Worm (Caenorhabditis elegans): ENCODE data around the gene sri-26.
A peak's percentile ranks its signal among the peaks of the same experiment; 100 is the strongest.
"Not testable (repeated sequence)": the region's sequence is repeated elsewhere in the genome, so short reads cannot be mapped to it uniquely, and the experiment has no call there.

The sri-26 gene

DNA sequence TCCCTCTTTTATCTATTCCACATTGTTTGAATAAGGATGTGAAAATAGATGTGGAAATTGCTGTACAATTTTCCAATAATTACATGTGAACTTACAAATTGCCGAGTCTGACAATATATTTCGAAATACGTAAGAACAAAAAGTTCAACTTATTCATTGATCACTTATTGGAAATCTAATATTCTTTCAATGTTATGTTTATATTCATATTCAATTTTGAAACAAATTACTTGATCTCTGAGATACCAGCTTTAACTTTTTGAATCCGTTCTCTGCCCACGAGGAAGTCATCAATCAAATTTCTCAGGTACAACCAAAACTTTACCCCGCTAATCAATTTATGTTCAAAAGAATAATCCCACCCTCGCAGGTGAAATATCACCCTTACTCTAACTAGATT lies at the start of gene sri-26:
Gene sri-26, plus strand, starts transcription at position 301 of the 400 bp plus-strand sequence.
- not testable (repeated sequence) for TF ChIP-seq unc-39, nhr-237, nhr-25 (tag; optimal IDR thresholded peaks at IDR 0.05)

DNA sequence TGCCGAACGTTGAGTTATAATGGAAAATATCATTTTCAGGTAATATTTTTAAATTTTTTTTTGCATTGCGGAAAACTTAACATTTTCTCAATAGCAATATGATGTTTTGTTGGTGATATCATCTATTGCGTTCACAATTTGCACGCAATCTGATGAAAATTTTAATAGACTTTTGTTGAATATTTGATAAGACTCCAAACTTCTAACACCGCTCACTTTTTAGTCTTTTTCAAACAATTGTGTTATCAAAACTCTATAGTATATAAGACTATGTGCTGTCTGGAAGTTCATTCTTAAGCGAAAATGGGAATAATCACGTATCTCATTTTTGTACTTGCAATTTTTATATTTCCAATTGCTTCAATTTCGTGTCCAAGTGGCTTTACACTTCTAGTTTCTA lies 39.8 kb upstream of the sri-26 start, which contains the start of gene clec-47:
Gene clec-47, plus strand, starts transcription at position 301 of the 400 bp plus-strand sequence.
- no peak for TF ChIP-seq sea-2 (GFP tag; optimal IDR thresholded peaks at IDR 0.05)
- TF ChIP-seq elt-2 (tag; optimal IDR thresholded peaks at IDR 0.05) = peak; percentile 3

DNA sequence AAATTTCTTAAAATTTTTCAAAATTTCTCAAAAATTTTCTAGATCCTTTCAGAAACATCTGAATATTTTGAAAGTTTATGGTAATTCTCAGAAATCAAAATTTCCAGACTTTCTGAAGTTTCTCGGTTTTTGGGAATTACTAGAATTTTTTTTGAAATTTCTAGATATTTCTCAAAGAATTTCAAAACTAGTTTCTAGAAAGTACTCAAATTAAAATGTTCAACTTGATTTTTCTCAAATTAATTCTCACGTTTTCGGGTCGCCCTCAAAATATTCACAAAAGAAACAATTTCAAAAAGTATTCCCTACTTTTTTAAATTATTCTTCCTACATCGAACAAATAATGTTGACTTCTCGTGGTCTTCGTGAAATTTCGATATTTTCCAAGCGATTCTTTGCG lies 35.5 kb upstream of the sri-26 start, which contains the start of gene T09F5.10:
Gene T09F5.10, plus strand, starts transcription at position 301 of the 400 bp plus-strand sequence.
- TF ChIP-seq ztf-4 (tag; optimal IDR thresholded peaks at IDR 0.05) (no peak), jun-1 (tag; optimal IDR thresholded peaks at IDR 0.05) (no peak), elt-3 (tag; optimal IDR thresholded peaks at IDR 0.05) (no peak), unc-39 (tag; optimal IDR thresholded peaks at IDR 0.05) (no peak), tbx-2 (tag; optimal IDR thresholded peaks at IDR 0.05) (no peak), fkh-2 (tag; optimal IDR thresholded peaks at IDR 0.05) (no peak), mdl-1 (tag; optimal IDR thresholded peaks at IDR 0.05) (no peak), ceh-16 (tag; optimal IDR thresholded peaks at IDR 0.05) (no peak), pqm-1 (tag; optimal IDR thresholded peaks at IDR 0.05) (no peak), egl-5 (tag; optimal IDR thresholded peaks at IDR 0.05) (no peak), nhr-77 (tag; optimal IDR thresholded peaks at IDR 0.05) (no peak), lin-15B (tag; optimal IDR thresholded peaks at IDR 0.05) (no peak), nhr-67 (tag; optimal IDR thresholded peaks at IDR 0.05) (no peak), lsy-12 (tag; optimal IDR thresholded peaks at IDR 0.05) (no peak), nhr-11 (tag; optimal IDR thresholded peaks at IDR 0.05) (no peak), hmg-11 (tag; optimal IDR thresholded peaks at IDR 0.05) (no peak), ama-1 (optimal IDR thresholded peaks at IDR 0.05) (no peak)

DNA sequence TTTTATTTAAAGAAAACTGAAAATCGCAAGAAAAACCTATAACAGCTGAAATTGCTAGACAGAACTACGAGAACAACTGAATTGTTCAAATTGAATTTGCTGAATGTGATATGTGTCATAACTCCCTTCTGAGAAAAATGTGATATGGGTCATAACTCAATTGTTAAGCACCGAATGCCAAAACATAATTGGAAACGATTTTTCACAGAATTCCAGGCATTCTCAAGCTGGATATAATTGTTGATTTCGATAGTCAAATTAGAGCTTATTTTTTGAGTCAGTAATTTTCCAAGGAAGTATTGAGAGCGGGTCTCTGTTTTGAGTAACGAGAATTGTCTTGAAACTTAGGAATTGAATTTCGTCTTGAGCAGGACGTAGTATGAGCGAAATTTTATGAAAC lies 33.4 kb upstream of the sri-26 start:
- TF ChIP-seq nhr-11 (tag; optimal IDR thresholded peaks at IDR 0.05) (peak; percentile 5), ztf-4 (tag; optimal IDR thresholded peaks at IDR 0.05) (no peak)

DNA sequence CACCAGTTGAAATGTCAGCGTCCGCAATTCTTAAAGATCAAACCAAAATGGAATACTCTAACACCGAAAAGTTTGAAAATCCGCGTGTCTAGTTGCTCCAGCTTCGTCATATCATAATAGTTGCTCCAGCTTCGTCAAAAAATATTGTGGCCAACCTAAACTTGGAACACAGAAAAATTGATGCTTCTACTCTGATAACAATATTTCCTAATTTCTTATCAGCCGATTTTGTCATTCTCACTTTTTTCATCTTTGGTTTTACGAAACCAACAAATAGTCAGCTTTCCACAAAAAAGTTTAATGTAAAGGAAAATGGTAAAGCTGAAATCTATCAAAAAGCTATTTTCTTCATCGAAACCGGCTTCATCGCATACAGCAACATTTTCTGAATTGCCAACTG lies 32.9 kb upstream of the sri-26 start, which contains the start of gene fbxa-84:
Gene fbxa-84, plus strand, starts transcription at position 34 of the 400 bp plus-strand sequence.
- TF ChIP-seq elt-2 (tag; optimal IDR thresholded peaks at IDR 0.05) = peak; percentile 54
- no peak for TF ChIP-seq sea-2 (GFP tag; optimal IDR thresholded peaks at IDR 0.05)

DNA sequence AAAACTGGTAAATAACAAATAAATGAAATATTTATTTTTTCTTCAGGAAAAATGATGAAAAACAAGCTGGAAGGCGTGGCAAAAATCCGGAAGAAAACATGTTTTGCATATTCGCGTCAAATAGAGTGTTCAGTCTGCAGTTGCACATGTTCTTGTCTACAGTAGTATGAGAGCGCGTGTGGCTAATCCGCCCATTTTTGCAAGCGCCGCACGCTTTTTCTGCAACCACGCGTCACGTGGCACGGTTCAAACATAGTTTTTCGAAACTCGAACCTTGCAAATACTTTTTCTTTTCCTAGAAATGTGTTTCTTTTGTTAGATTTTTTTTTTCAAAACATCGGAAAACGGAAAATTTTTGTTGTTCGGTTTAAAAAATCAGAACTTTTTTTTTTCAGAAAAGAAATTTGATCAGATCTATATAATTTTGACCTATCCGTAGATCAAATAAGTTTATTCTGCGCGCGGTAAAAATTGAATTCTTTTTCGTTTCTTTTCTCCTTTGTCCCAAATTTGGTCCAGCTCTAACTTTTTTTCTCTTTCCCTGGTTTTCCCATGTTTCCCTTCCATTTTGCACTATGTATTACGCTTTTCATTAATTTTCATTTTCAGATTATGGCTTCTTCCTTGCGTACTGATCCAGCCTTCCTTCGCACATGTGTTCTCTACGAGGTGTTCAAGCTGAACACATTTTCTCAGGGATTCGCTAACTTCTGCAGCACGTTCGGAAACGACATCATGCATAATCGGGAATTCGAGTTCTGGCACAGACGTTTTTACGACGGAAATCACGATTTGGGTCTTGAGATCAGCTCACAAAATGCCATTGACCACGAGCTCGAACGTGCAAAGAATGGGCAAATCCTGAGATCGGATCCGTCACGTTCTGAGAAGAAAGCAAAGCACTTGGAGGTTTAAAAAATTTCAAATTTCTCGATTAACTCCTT lies 30.9 kb upstream of the sri-26 start, which contains the start of gene Y75B12B.1:
Gene Y75B12B.1, plus strand, starts transcription at position 603 of the 944 bp plus-strand sequence.
- TF ChIP-seq ceh-28 (tag; optimal IDR thresholded peaks at IDR 0.05) (no peak), daf-12 (tag; optimal IDR thresholded peaks at IDR 0.05) (no peak), snpc-4 (tag; optimal IDR thresholded peaks at IDR 0.05) (no peak), nhr-23 (tag; optimal IDR thresholded peaks at IDR 0.05) (no peak), nhr-67 (tag; optimal IDR thresholded peaks at IDR 0.05) (no peak), nhr-25 (tag; optimal IDR thresholded peaks at IDR 0.05) (no peak), nhr-12 (tag; optimal IDR thresholded peaks at IDR 0.05) (no peak), egl-27 (tag; optimal IDR thresholded peaks at IDR 0.05) (no peak), ceh-82 (tag; optimal IDR thresholded peaks at IDR 0.05) (no peak), unc-39 (tag; optimal IDR thresholded peaks at IDR 0.05) (no peak), ama-1 (optimal IDR thresholded peaks at IDR 0.05) (no peak), tbx-2 (tag; optimal IDR thresholded peaks at IDR 0.05) (no peak), aly-2 (tag; optimal IDR thresholded peaks at IDR 0.05) (no peak), nhr-43 (tag; optimal IDR thresholded peaks at IDR 0.05; ENCODE audit: poor library complexity, severe bottlenecking) (no peak), ceh-9 (tag; optimal IDR thresholded peaks at IDR 0.05) (no peak), nhr-11 (tag; optimal IDR thresholded peaks at IDR 0.05) (no peak), fkh-2 (tag; optimal IDR thresholded peaks at IDR 0.05) (no peak)

Data from whole organism, L3 larva.